Fruit fly (Drosophila melanogaster): ENCODE results near the gene CG17129.

The CG17129 gene

DNA sequence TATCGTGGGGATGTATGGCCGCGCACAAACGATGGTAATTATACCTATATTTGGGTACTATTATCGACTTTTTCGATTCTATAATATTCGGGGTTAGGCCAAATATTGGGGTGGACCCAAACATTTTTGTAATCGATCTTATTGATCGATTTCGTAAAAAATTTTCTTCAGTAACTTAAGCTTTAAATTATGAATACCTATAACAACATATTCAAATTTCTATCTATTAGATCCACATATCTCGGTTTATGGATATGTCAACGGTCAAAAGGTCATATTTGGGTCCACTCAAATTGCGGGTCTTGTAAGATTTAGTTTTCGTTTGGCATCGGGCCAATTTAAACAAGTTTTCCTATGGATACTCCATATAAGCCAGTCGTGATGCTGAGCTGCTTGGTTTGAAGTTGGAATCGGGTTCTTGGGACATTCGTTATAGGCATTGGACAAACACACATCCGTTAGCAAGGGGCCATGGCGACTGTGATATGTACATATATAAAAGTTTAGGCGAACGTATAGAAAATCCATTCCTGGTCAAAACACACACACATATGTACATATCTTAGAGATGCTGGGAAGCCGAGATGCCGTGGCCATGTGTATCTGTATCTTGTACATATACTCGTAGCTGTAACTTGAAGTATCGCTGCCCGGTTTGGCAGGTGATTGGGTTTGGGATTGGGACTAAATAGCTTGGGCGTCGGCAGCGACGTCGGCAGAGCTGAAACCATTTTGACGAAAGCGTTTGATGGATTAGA is 20.2 kb upstream of the CG17129 start (continued):
- no peak for TF ChIP-seq CG7963 (GFP tag; IDR thresholded peaks at IDR 0.05; ENCODE audit: partially characterized antibody)
- peak; percentile 14 for TF ChIP-seq CG2116 (GFP tag; optimal IDR thresholded peaks at IDR 0.05)
- TF ChIP-seq HLHmδ (GFP tag; optimal IDR thresholded peaks at IDR 0.05) = no peak
- TF ChIP-seq hbn (GFP tag; IDR thresholded peaks at IDR 0.05; ENCODE audit: partially characterized antibody) = no peak
- TF ChIP-seq Atf6 (GFP tag; IDR thresholded peaks at IDR 0.05) = peak; percentile 57; the same call in 1 of the 2 replicates
- TF ChIP-seq lov (optimal IDR thresholded peaks at IDR 0.05) = no peak
- TF ChIP-seq lov (GFP tag; IDR thresholded peaks at IDR 0.05) = no peak
- TF ChIP-seq jumu (GFP tag; optimal IDR thresholded peaks at IDR 0.05) = no peak
- TF ChIP-seq YL-1 (GFP tag; optimal IDR thresholded peaks at IDR 0.05) = peak; percentile 19
- no peak for TF ChIP-seq sna (GFP tag; IDR thresholded peaks at IDR 0.05; ENCODE audit: partially characterized antibody)
- peak; percentile 42 for TF ChIP-seq az2 (GFP tag; optimal IDR thresholded peaks at IDR 0.05)
- TF ChIP-seq CG11504 (tag; optimal IDR thresholded peaks at IDR 0.05) = peak; percentile 73
- TF ChIP-seq CG7786 (GFP tag; optimal IDR thresholded peaks at IDR 0.05) = no peak
- TF ChIP-seq toy (GFP tag; IDR thresholded peaks at IDR 0.05) = no peak
- no peak for TF ChIP-seq Hmx (GFP tag; optimal IDR thresholded peaks at IDR 0.05)
- no peak for TF ChIP-seq pum (GFP tag; optimal IDR thresholded peaks at IDR 0.05)
- no peak for TF ChIP-seq ewg (GFP tag; optimal IDR thresholded peaks at IDR 0.05)
- no peak; the same call in 1 of the 2 replicates for TF ChIP-seq CG4730 (GFP tag; IDR thresholded peaks at IDR 0.05)
- TF ChIP-seq CG33557 (GFP tag; optimal IDR thresholded peaks at IDR 0.05) = no peak
- TF ChIP-seq CG6175 (GFP tag; IDR thresholded peaks at IDR 0.05) = no peak
- TF ChIP-seq Pdp1 (GFP tag; optimal IDR thresholded peaks at IDR 0.05) = peak; percentile 5 to 59
- peak; percentile 41 for TF ChIP-seq B-H2 (GFP tag; optimal IDR thresholded peaks at IDR 0.05)
- no peak for TF ChIP-seq oc (tag; optimal IDR thresholded peaks at IDR 0.05)
- TF ChIP-seq Asciz (GFP tag; optimal IDR thresholded peaks at IDR 0.05) = peak; percentile 59
- TF ChIP-seq amos (GFP tag; IDR thresholded peaks at IDR 0.05; ENCODE audit: partially characterized antibody) = no peak
- no peak for TF ChIP-seq Stat92E (GFP tag; optimal IDR thresholded peaks at IDR 0.05)
- TF ChIP-seq knrl (GFP tag; IDR thresholded peaks at IDR 0.05; ENCODE audit: partially characterized antibody) = no peak
- TF ChIP-seq CG17186 (GFP tag; optimal IDR thresholded peaks at IDR 0.05) = no peak
- TF ChIP-seq luna (GFP tag; optimal IDR thresholded peaks at IDR 0.05) = no peak
- TF ChIP-seq Side (GFP tag; optimal IDR thresholded peaks at IDR 0.05) = no peak
- TF ChIP-seq gro (GFP tag; optimal IDR thresholded peaks at IDR 0.05) = peak; percentile 73
- TF ChIP-seq CG14710 (tag; optimal IDR thresholded peaks at IDR 0.05) = peak; percentile 56
- no peak for TF ChIP-seq CG17612 (GFP tag; IDR thresholded peaks at IDR 0.05)
- no peak for TF ChIP-seq shn (GFP tag; optimal IDR thresholded peaks at IDR 0.05)
- TF ChIP-seq CG13424 (tag; optimal IDR thresholded peaks at IDR 0.05) = peak; percentile 75
- TF ChIP-seq Dll (GFP tag; IDR thresholded peaks at IDR 0.05; ENCODE audit: partially characterized antibody) = no peak
- peak; percentile 70 for TF ChIP-seq Hmr (GFP tag; optimal IDR thresholded peaks at IDR 0.05)
- TF ChIP-seq ftz-f1 (GFP tag; optimal IDR thresholded peaks at IDR 0.05) = no peak
- peak; percentile 63 for TF ChIP-seq gcm (GFP tag; optimal IDR thresholded peaks at IDR 0.05)
- no peak for TF ChIP-seq Ravus (GFP tag; IDR thresholded peaks at IDR 0.05)
- TF ChIP-seq CG31441 (GFP tag; IDR thresholded peaks at IDR 0.05) = peak; percentile 73
- TF ChIP-seq Blimp-1 (GFP tag; optimal IDR thresholded peaks at IDR 0.05) = peak; percentile 73
- no peak; the same call in 1 of the 2 replicates for TF ChIP-seq CG11247 (GFP tag; IDR thresholded peaks at IDR 0.05)
- no peak for TF ChIP-seq ac (GFP tag; optimal IDR thresholded peaks at IDR 0.05)
- TF ChIP-seq Vsx1 (GFP tag; optimal IDR thresholded peaks at IDR 0.05) = peak; percentile 55
- TF ChIP-seq CG10979 (tag; optimal IDR thresholded peaks at IDR 0.05) = peak; percentile 59
- no peak for TF ChIP-seq NFAT (GFP tag; IDR thresholded peaks at IDR 0.05)
- TF ChIP-seq zfh2 (GFP tag; optimal IDR thresholded peaks at IDR 0.05) = no peak
- TF ChIP-seq da (GFP tag; optimal IDR thresholded peaks at IDR 0.05) = no peak
